Worm (Caenorhabditis elegans): Measurements from ENCODE around the gene asg-2.

asg-2 gene

DNA sequence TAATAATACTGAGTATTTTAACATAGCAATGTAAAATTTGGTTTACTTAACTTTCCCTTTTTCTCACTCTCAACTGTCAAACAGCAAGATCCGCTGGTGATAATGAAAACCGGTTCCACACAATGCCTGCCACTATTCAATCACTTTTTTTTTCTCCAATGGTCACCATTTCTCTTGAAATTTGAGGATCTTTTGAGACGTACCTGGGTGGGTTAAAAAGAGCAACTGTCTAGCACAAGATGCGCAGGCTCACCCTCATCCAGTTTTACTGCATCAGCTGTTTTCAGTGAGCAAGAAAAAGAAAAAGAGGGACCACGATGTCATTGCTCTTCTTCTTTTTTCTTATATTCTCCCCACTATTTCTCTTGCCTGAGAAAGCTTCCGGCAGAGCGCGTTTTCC is 32.8 kb upstream of the asg-2 start:
- TF ChIP-seq ces-1 (GFP tag; optimal IDR thresholded peaks at IDR 0.05), result no peak
- TF ChIP-seq zip-8 (tag; optimal IDR thresholded peaks at IDR 0.05), result no peak
- no peak for TF ChIP-seq snpc-4 (tag; optimal IDR thresholded peaks at IDR 0.05)
- peak; percentile 91 for TF ChIP-seq hlh-1 (tag; optimal IDR thresholded peaks at IDR 0.05)
- peak; percentile 26 for TF ChIP-seq unc-120 (tag; optimal IDR thresholded peaks at IDR 0.05; ENCODE audit: poor library complexity, severe bottlenecking)
- TF ChIP-seq mab-5 (tag; optimal IDR thresholded peaks at IDR 0.05), result no peak
- TF ChIP-seq pha-4 (tag; optimal IDR thresholded peaks at IDR 0.05), result no peak
- no peak for TF ChIP-seq nhr-2 (tag; optimal IDR thresholded peaks at IDR 0.05)

ce11 chrX:6808640-6809039 is 32.4 kb upstream of the asg-2 start:
- TF ChIP-seq ham-2 (GFP tag; optimal IDR thresholded peaks at IDR 0.05) (peak; percentile 25), sptf-1 (tag; optimal IDR thresholded peaks at IDR 0.05) (no peak)

- TF ChIP-seq drap-1 (GFP tag; optimal IDR thresholded peaks at IDR 0.05) (no peak), nhr-76 (tag; optimal IDR thresholded peaks at IDR 0.05) (no peak), flh-1 (GFP tag; optimal IDR thresholded peaks at IDR 0.05) (no peak), ces-1 (GFP tag; optimal IDR thresholded peaks at IDR 0.05) (no peak), M03D4.4 (tag; optimal IDR thresholded peaks at IDR 0.05) (no peak), ztf-11 (tag; optimal IDR thresholded peaks at IDR 0.05) (no peak), tbx-8 (GFP tag; optimal IDR thresholded peaks at IDR 0.05) (no peak), unc-62 (GFP tag; optimal IDR thresholded peaks at IDR 0.05) (no peak), ceh-83 (GFP tag; optimal IDR thresholded peaks at IDR 0.05) (no peak), zip-8 (tag; optimal IDR thresholded peaks at IDR 0.05) (no peak), cnd-1 (tag; optimal IDR thresholded peaks at IDR 0.05) (no peak), pha-4 (tag; optimal IDR thresholded peaks at IDR 0.05) (no peak), hlh-1 (tag; optimal IDR thresholded peaks at IDR 0.05) (no peak), nhr-12 (tag; optimal IDR thresholded peaks at IDR 0.05) (no peak), lin-13 (tag; optimal IDR thresholded peaks at IDR 0.05) (no peak), sem-2 (GFP tag; optimal IDR thresholded peaks at IDR 0.05) (no peak), ceh-43 (GFP tag; optimal IDR thresholded peaks at IDR 0.05) (no peak), elt-3 (tag; optimal IDR thresholded peaks at IDR 0.05) (no peak)
Observed at ce11 chrX:6813025-6813424, 28.0 kb upstream of the asg-2 start.

DNA sequence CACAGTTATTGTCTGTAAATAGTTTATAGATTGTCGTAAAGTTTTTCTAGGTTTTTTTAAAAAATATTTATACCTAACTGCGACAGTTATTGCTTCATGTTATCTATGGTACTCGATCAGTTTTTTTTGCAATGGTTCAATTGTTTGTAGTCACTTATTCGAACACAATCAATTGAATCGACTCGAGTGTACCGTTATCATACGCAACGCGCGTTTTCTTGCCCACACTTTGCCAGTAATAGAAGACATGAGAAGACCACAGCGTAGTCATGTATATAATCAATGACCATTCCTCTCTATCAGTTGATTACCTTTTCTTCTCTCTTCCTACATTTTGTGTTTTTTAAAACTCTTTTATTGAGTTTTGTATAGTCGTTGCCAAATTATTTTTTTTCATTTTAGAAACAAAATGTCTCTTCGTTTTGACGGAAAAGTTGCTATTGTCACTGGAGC is 23.0 kb upstream of the asg-2 start, which contains the start of gene dhs-28:
TSS of gene dhs-28 (plus strand) at position 403 of the 453 bp plus-strand sequence.
- TF ChIP-seq ham-2 (GFP tag; optimal IDR thresholded peaks at IDR 0.05) (no peak), nhr-28 (tag; optimal IDR thresholded peaks at IDR 0.05) (no peak), sem-2 (GFP tag; optimal IDR thresholded peaks at IDR 0.05) (no peak), nhr-237 (tag; optimal IDR thresholded peaks at IDR 0.05) (no peak), lin-32 (GFP tag; optimal IDR thresholded peaks at IDR 0.05) (no peak), bed-3 (GFP tag; optimal IDR thresholded peaks at IDR 0.05) (no peak), unc-39 (tag; optimal IDR thresholded peaks at IDR 0.05) (no peak), flh-1 (GFP tag; optimal IDR thresholded peaks at IDR 0.05) (no peak), lin-13 (tag; optimal IDR thresholded peaks at IDR 0.05) (no peak), ceh-43 (GFP tag; optimal IDR thresholded peaks at IDR 0.05) (no peak), hlh-1 (tag; optimal IDR thresholded peaks at IDR 0.05) (no peak), nhr-2 (tag; optimal IDR thresholded peaks at IDR 0.05) (no peak), unc-62 (GFP tag; optimal IDR thresholded peaks at IDR 0.05) (no peak)

ce11 chrX:6819135-6819534 is 21.9 kb upstream of the asg-2 start:
- no peak for TF ChIP-seq mab-5 (tag; optimal IDR thresholded peaks at IDR 0.05)
- TF ChIP-seq sem-2 (GFP tag; optimal IDR thresholded peaks at IDR 0.05), result no peak
- no peak for TF ChIP-seq lin-13 (tag; optimal IDR thresholded peaks at IDR 0.05)
- no peak for TF ChIP-seq unc-62 (GFP tag; optimal IDR thresholded peaks at IDR 0.05)
- TF ChIP-seq ceh-83 (GFP tag; optimal IDR thresholded peaks at IDR 0.05), result no peak

ce11 chrX:6819633-6820032 is 21.4 kb upstream of the asg-2 start:
- TF ChIP-seq pha-4 (tag; optimal IDR thresholded peaks at IDR 0.05), result no peak
- TF ChIP-seq lsy-2 (tag; optimal IDR thresholded peaks at IDR 0.05), result no peak
- no peak for TF ChIP-seq ces-1 (GFP tag; optimal IDR thresholded peaks at IDR 0.05)
- TF ChIP-seq lin-13 (tag; optimal IDR thresholded peaks at IDR 0.05), result no peak
